Worm (Caenorhabditis elegans): ENCODE data around the gene unc-41.

ce11 chrV:9958654-9959053 is 17.4 kb downstream of the unc-41 start:
- TF ChIP-seq nhr-20 (tag; optimal IDR thresholded peaks at IDR 0.05) (peak; percentile 49), blmp-1 (tag; optimal IDR thresholded peaks at IDR 0.05) (no peak), unc-130 (tag; optimal IDR thresholded peaks at IDR 0.05) (no peak), sup-37 (GFP tag; optimal IDR thresholded peaks at IDR 0.05) (no peak)

Data from whole organism, L1 larva.